Worm (Caenorhabditis elegans) whole organism, mixed stage, embryonic: ENCODE results near the gene W05E10.1.

Source experiments
- M03D4.4 ChIP-seq: sonication (generic microtip); optimal IDR thresholded peaks from 2 replicates; lab custom pipeline; 2017; ENCODE audit warnings: mild to moderate bottlenecking, missing genetic modification characterization, missing compliant biosample characterization
- bed-3 ChIP-seq: fragments of 200-800 bp; sonication (Bioruptor generic); optimal IDR thresholded peaks from 3 replicates; lab custom pipeline; 2018; ENCODE audit warnings: mild to moderate bottlenecking, missing genetic modification characterization, moderate library complexity, missing compliant biosample characterization
- blmp-1 ChIP-seq: fragments of 150-350 bp; optimal IDR thresholded peaks from 2 replicates; lab custom pipeline; 2014; ENCODE audit warnings: missing biosample characterization, missing genetic modification characterization
- ceh-39 ChIP-seq: fragments of 150-350 bp; optimal IDR thresholded peaks from 2 replicates; lab custom pipeline; 2014; ENCODE audit warnings: missing biosample characterization, missing genetic modification characterization
- ceh-43 ChIP-seq: fragments of 200-800 bp; sonication (Bioruptor generic); optimal IDR thresholded peaks from 2 replicates; lab custom pipeline; 2018; ENCODE audit warnings: mild to moderate bottlenecking, missing genetic modification characterization, moderate library complexity, missing compliant biosample characterization
- ceh-83 ChIP-seq: fragments of 200-800 bp; sonication (Bioruptor generic); optimal IDR thresholded peaks from 2 replicates; lab custom pipeline; 2018; ENCODE audit warnings: mild to moderate bottlenecking, missing genetic modification characterization, missing compliant biosample characterization
- ces-1 ChIP-seq: fragments of 150-350 bp; optimal IDR thresholded peaks from 2 replicates; lab custom pipeline; 2014; ENCODE audit warnings: missing biosample characterization, missing genetic modification reagents, missing genetic modification characterization
- cnd-1 ChIP-seq: fragments of 200-800 bp; sonication (Bioruptor generic); optimal IDR thresholded peaks from 2 replicates; lab custom pipeline; 2018; ENCODE audit warnings: mild to moderate bottlenecking, missing genetic modification characterization, missing compliant biosample characterization
- drap-1 ChIP-seq: fragments of 200-800 bp; sonication (Bioruptor generic); optimal IDR thresholded peaks from 3 replicates; lab custom pipeline; 2018; ENCODE audit warnings: mild to moderate bottlenecking, missing genetic modification characterization, missing compliant biosample characterization
- elt-1 ChIP-seq: sonication (generic microtip); optimal IDR thresholded peaks from 2 replicates; lab custom pipeline; 2017; ENCODE audit warnings: missing genetic modification characterization, mild to moderate bottlenecking, missing compliant biosample characterization, antibody characterized with exemption, moderate library complexity, borderline replicate concordance; ENCODE audit not compliant: insufficient read depth
- elt-3 ChIP-seq: fragments of 150-350 bp; optimal IDR thresholded peaks from 2 replicates; lab custom pipeline; 2014; ENCODE audit warnings: missing biosample characterization, missing genetic modification characterization
- flh-1 ChIP-seq: fragments of 200-800 bp; sonication (Bioruptor generic); optimal IDR thresholded peaks from 2 replicates; lab custom pipeline; 2018; ENCODE audit warnings: mild to moderate bottlenecking, missing genetic modification characterization, moderate library complexity, missing compliant biosample characterization
- ham-2 ChIP-seq: fragments of 200-800 bp; sonication (Bioruptor generic); optimal IDR thresholded peaks from 2 replicates; lab custom pipeline; 2018; ENCODE audit warnings: mild to moderate bottlenecking, missing genetic modification characterization, missing compliant biosample characterization
- hlh-1 ChIP-seq: fragments of 150-350 bp; optimal IDR thresholded peaks from 2 replicates; lab custom pipeline; 2014; ENCODE audit warnings: missing biosample characterization, missing genetic modification reagents, missing genetic modification characterization
- lin-32 ChIP-seq: fragments of 200-800 bp; sonication (Bioruptor generic); optimal IDR thresholded peaks from 2 replicates; lab custom pipeline; 2018; ENCODE audit warnings: mild to moderate bottlenecking, missing genetic modification characterization, missing compliant biosample characterization
- lsy-2 ChIP-seq: fragments of 150-350 bp; optimal IDR thresholded peaks from 2 replicates; lab custom pipeline; 2014; ENCODE audit warnings: missing biosample characterization, missing genetic modification characterization
- mep-1 ChIP-seq: fragments of 150-350 bp; optimal IDR thresholded peaks from 2 replicates; lab custom pipeline; 2017; ENCODE audit warnings: missing biosample characterization, missing genetic modification reagents, missing genetic modification characterization, inconsistent platforms
- nhr-237 ChIP-seq: fragments of 150-350 bp; optimal IDR thresholded peaks from 2 replicates; lab custom pipeline; 2014; ENCODE audit warnings: missing biosample characterization, missing genetic modification characterization
- nhr-28 ChIP-seq: fragments of 150-350 bp; optimal IDR thresholded peaks from 2 replicates; lab custom pipeline; 2014; ENCODE audit warnings: missing biosample characterization, missing genetic modification characterization
- nhr-76 ChIP-seq: sonication (generic microtip); optimal IDR thresholded peaks from 2 replicates; lab custom pipeline; 2017; ENCODE audit warnings: missing biosample characterization, missing genetic modification characterization
- pha-4 ChIP-seq: fragments of 150-350 bp; optimal IDR thresholded peaks from 2 replicates; lab custom pipeline; 2018; ENCODE audit warnings: missing biosample characterization, missing genetic modification reagents, missing genetic modification characterization
- snpc-4 ChIP-seq: fragments of 150-350 bp; optimal IDR thresholded peaks from 2 replicates; lab custom pipeline; 2014; ENCODE audit warnings: missing biosample characterization, missing genetic modification characterization
- sptf-1 ChIP-seq: sonication (generic microtip); optimal IDR thresholded peaks from 2 replicates; lab custom pipeline; 2017; ENCODE audit warnings: mild to moderate bottlenecking, missing genetic modification characterization, moderate library complexity, missing compliant biosample characterization
- tbx-8 ChIP-seq: fragments of 200-800 bp; sonication (Bioruptor generic); optimal IDR thresholded peaks from 2 replicates; lab custom pipeline; 2018; ENCODE audit warnings: mild to moderate bottlenecking, missing genetic modification characterization, moderate library complexity, missing compliant biosample characterization
- unc-120 ChIP-seq: sonication (generic microtip); optimal IDR thresholded peaks from 2 replicates; lab custom pipeline; 2017; ENCODE audit warnings: missing genetic modification characterization, missing compliant biosample characterization; ENCODE audit not compliant: poor library complexity, severe bottlenecking
- unc-62 ChIP-seq: fragments of 150-350 bp; optimal IDR thresholded peaks from 2 replicates; lab custom pipeline; 2014; ENCODE audit warnings: missing biosample characterization, missing genetic modification reagents, missing genetic modification characterization
- zip-8 ChIP-seq: fragments of 150-350 bp; optimal IDR thresholded peaks from 2 replicates; lab custom pipeline; 2014; ENCODE audit warnings: missing biosample characterization, missing genetic modification characterization
- ztf-11 ChIP-seq: fragments of 150-350 bp; optimal IDR thresholded peaks from 2 replicates; lab custom pipeline; 2014; ENCODE audit warnings: missing biosample characterization, missing genetic modification characterization

The W05E10.1 gene

DNA sequence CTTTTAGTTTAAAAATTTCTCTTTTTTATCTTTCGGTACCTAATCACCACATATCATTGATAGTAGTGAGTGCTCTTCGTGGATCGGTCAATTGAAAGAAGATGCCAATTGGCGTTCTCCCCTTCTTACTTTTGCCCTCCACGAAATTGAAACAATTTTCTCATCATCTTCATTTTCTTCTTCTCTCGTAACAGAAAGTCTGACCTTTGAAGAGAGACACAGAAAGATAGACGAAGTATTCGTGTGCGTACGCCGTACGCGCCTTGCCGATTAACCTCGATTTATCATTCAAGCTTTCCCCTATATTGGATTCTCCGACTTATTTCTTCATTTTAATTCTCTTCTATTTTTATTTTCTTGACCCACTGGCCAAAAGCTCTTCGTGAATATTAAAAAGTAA, 14.0 kb downstream of the W05E10.1 start:
- TF ChIP-seq M03D4.4 (tag; lab: Kevin White, UChicago) (no peak), unc-120 (tag; lab: Kevin White, UChicago) (peak; percentile 60), lin-32 (GFP tag; lab: Kevin White, UChicago) (no peak), hlh-1 (peak; percentile 76), nhr-76 (tag; lab: Kevin White, UChicago) (no peak), nhr-237 (tag; lab: Kevin White, UChicago) (no peak), unc-62 (GFP tag; lab: Kevin White, UChicago) (no peak)

DNA sequence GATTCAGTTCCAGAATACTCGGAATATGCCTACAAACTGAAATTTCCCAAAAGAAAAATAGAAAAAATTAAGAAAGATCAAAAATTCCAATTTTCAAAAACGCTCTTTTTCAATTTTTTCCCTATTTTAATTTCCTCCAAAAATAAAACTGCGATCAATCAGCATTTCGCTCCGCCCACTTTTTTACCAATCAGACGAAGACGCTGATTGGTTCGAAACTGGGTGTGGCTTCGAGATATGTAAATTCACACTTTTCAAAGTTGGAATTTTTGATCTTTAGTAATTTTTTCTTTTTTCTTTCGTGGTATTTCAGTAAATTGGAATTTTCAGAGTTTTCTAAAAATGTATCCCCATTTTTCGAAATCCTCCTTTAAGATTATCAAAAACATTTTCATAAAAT, 14.5 kb downstream of the W05E10.1 start:
- no peak for TF ChIP-seq sptf-1
- no peak for TF ChIP-seq bed-3
- no peak for TF ChIP-seq mep-1 (tag; lab: Kevin White, UChicago)
- no peak for TF ChIP-seq cnd-1
- TF ChIP-seq ceh-43 = no peak
- no peak for TF ChIP-seq nhr-237 (tag; lab: Kevin White, UChicago)
- no peak for TF ChIP-seq pha-4 (tag; lab: Kevin White, UChicago)
- TF ChIP-seq drap-1 (GFP tag; lab: Kevin White, UChicago) = no peak
- TF ChIP-seq flh-1 (GFP tag; lab: Kevin White, UChicago) = no peak

DNA sequence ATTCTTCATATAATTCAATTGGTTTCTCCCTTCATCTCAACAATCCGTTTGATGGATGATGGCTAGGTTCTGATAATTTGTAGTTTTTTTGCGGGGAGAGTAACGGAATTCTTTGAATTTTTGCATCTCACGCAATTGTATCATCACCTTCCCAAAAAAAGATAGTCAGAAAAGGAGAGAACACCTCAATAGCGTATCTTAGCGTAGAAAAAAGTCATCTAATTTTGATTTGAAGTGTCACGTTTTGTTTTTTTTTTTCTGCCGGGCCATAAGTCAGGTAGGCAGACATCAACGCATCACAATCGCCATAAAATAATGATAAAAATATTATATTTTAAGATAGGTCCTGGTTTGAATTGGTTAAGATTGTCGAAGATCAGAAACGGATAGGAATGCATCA, 15.0 kb downstream of the W05E10.1 start:
- TF ChIP-seq pha-4 (tag; lab: Kevin White, UChicago) (no peak), lsy-2 (tag; lab: Kevin White, UChicago) (no peak), ceh-83 (GFP tag; lab: Kevin White, UChicago) (no peak), M03D4.4 (tag; lab: Kevin White, UChicago) (no peak), tbx-8 (GFP tag; lab: Kevin White, UChicago) (no peak), unc-62 (GFP tag; lab: Kevin White, UChicago) (no peak), drap-1 (GFP tag; lab: Kevin White, UChicago) (no peak), snpc-4 (no peak)

DNA sequence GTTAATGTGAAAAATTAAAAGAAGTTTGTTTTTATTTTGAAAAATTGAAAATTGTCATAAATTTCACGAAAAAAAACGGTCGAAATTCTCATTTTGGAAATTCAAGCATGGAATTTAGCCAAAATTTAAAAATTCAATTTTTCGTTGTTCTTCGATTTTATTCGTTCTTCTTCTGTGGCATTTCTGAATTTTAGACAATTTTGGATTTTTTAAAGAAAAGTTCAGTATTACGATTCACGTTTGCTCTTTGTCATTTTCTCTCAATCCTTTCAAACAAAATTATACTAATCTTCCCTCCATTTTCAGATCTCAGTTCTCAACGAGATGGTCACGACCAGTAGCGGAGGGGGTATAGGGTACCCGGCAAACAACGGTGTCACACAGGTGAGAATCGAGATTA, 15.9 kb downstream of the W05E10.1 start, which contains the start of gene ape-1:
TSS of gene ape-1 (plus strand) at position 301 of the 400 bp plus-strand sequence.
- TF ChIP-seq sptf-1 (no peak), pha-4 (tag; lab: Kevin White, UChicago) (no peak), ceh-39 (tag; lab: Kevin White, UChicago) (no peak), elt-1 (tag; lab: Kevin White, UChicago) (no peak), zip-8 (no peak), ztf-11 (tag; lab: Kevin White, UChicago) (no peak), ham-2 (GFP tag; lab: Kevin White, UChicago) (no peak), blmp-1 (no peak), hlh-1 (no peak), elt-3 (no peak), tbx-8 (GFP tag; lab: Kevin White, UChicago) (no peak), mep-1 (tag; lab: Kevin White, UChicago) (no peak), snpc-4 (no peak)

DNA sequence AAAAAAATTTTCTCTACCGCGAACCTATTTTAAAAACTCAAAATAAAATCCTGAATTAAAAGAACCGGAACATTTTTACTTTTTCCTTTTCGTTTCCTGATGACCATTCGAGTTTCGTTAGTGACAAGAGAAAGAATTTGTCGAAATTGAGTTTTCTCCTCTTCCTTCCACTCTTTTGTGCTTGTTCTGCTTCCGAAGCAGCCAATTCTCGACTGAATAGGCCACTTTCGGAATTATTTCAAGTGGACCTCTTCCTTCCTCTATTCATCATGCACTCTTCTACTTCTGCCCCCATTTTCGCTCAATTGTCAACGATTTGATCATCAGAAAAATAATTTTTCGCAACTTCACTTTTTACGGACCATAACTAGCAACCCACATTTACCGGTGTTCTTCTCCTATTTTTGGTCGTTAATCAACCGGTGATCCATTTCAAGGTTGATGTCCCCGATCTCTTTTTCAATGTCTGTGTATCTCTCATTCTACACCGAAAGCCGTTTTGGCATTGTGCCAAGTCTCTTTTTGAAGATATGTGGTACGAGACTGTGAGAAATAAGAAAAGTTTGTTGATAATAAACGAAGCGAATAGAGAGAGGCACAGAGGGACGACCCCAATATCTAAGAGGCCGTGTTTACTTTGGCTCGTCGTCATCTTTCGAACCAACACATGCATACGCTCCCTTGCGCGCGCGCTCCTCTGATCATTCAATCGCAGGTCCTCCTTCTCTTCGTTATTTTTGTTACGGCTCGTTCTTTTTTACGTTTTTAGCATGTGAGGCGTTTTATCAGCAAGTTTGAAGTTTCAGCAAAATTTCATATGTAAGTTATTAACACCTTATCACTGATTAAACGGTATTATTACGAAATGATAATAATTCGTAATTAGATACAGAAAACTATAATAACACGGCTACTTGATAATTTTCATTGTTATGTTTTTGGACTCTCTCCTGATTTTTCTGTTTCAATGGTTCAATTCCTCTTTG, 16.6 kb downstream of the W05E10.1 start:
- TF ChIP-seq nhr-28 (no peak), pha-4 (tag; lab: Kevin White, UChicago) (peak; percentile 43), ces-1 (GFP tag; lab: Kevin White, UChicago) (peak; percentile 90), elt-3 (no peak)
